Fruit fly (Drosophila melanogaster) whole organism, embryonic: ENCODE data around the gene MED28.
A peak's percentile ranks its signal among the peaks of the same experiment; 100 is the strongest.

Experiments used
- CG10366 ChIP-seq: fragments of 200-800 bp; sonication (Bioruptor generic); IDR thresholded peaks from 2 replicates; pipeline ENCODE4 v1.3.6; 2022; ENCODE audit warnings: missing biosample characterization, missing genetic modification characterization
- CG11247 ChIP-seq: fragments of 200-800 bp; sonication (Bioruptor generic); IDR thresholded peaks from 2 replicates; pipeline ENCODE4 v1.3.6; 2022; ENCODE audit warnings: missing biosample characterization, missing genetic modification characterization
- CG13624 ChIP-seq: fragments of 200-800 bp; sonication (Bioruptor generic); optimal IDR thresholded peaks from 2 replicates; lab custom pipeline; 2016; ENCODE audit warnings: missing biosample characterization, missing genetic modification characterization
- CG14441 ChIP-seq: fragments of 200-800 bp; sonication (Bioruptor generic); IDR thresholded peaks from 2 replicates; pipeline ENCODE4 v1.3.6; 2022; ENCODE audit warnings: missing biosample characterization, missing genetic modification characterization
- CG15514 ChIP-seq: fragments of 200-800 bp; sonication (Bioruptor generic); optimal IDR thresholded peaks from 3 replicates; lab custom pipeline; 2017; ENCODE audit warnings: missing biosample characterization, missing genetic modification characterization, mild to moderate bottlenecking, moderate library complexity, missing genetic modification reagents
- CG16813 ChIP-seq: fragments of 200-800 bp; sonication (Bioruptor generic); IDR thresholded peaks from 3 replicates; pipeline ENCODE4 v1.3.6; 2022; ENCODE audit warnings: missing biosample characterization, missing genetic modification characterization; ENCODE audit not compliant: partially characterized antibody
- CG17612 ChIP-seq: fragments of 200-800 bp; sonication (Bioruptor generic); IDR thresholded peaks from 2 replicates; pipeline ENCODE4 v1.3.6; 2022; ENCODE audit warnings: missing biosample characterization, missing genetic modification characterization
- CG31441 ChIP-seq: fragments of 200-800 bp; sonication (Bioruptor generic); IDR thresholded peaks from 2 replicates; pipeline ENCODE4 v1.3.6; 2022; ENCODE audit warnings: missing biosample characterization, missing genetic modification characterization
- CG33557 ChIP-seq: fragments of 200-800 bp; sonication (Bioruptor generic); optimal IDR thresholded peaks from 2 replicates; lab custom pipeline; 2019; ENCODE audit warnings: missing biosample characterization, mild to moderate bottlenecking, missing genetic modification characterization, moderate library complexity
- CG3847 ChIP-seq: fragments of 200-800 bp; sonication (Bioruptor generic); IDR thresholded peaks from 2 replicates; pipeline ENCODE4 v1.3.6; 2022; ENCODE audit warnings: missing biosample characterization, missing genetic modification characterization
- CG43689 ChIP-seq: fragments of 200-800 bp; sonication (Bioruptor generic); IDR thresholded peaks from 2 replicates; pipeline ENCODE4 v1.3.6; 2022; ENCODE audit warnings: missing biosample characterization, missing genetic modification characterization
- CG4404 ChIP-seq: fragments of 200-800 bp; sonication (Bioruptor generic); IDR thresholded peaks from 2 replicates; pipeline ENCODE4 v1.3.6; 2022; ENCODE audit warnings: missing biosample characterization, missing genetic modification characterization
- CG7372 ChIP-seq: fragments of 200-800 bp; sonication (Bioruptor generic); IDR thresholded peaks from 2 replicates; pipeline ENCODE4 v1.3.6; 2022; ENCODE audit warnings: missing biosample characterization, missing genetic modification characterization
- CG7963 ChIP-seq: fragments of 200-800 bp; sonication (Bioruptor generic); IDR thresholded peaks from 3 replicates; pipeline ENCODE4 v1.3.6; 2022; ENCODE audit warnings: missing biosample characterization, missing genetic modification characterization; ENCODE audit not compliant: partially characterized antibody
- CG8388 ChIP-seq: fragments of 200-800 bp; sonication (Bioruptor generic); optimal IDR thresholded peaks from 2 replicates; lab custom pipeline; 2019; ENCODE audit warnings: missing biosample characterization, mild to moderate bottlenecking, missing genetic modification characterization, moderate library complexity
- CG8765 ChIP-seq: fragments of 200-800 bp; sonication (Bioruptor generic); IDR thresholded peaks from 2 replicates; pipeline ENCODE4 v1.3.6; 2022; ENCODE audit warnings: missing biosample characterization, missing genetic modification characterization
- CHES-1-like ChIP-seq: fragments of 200-800 bp; sonication (Bioruptor generic); optimal IDR thresholded peaks from 2 replicates; lab custom pipeline; 2016; ENCODE audit warnings: missing biosample characterization, missing genetic modification characterization
- Chrac-16 ChIP-seq: fragments of 200-800 bp; sonication (Bioruptor generic); optimal IDR thresholded peaks from 3 replicates; lab custom pipeline; 2016; ENCODE audit warnings: missing biosample characterization, missing genetic modification characterization
- D19B ChIP-seq: fragments of 200-800 bp; sonication (Bioruptor generic); optimal IDR thresholded peaks from 2 replicates; lab custom pipeline; 2017; ENCODE audit warnings: missing biosample characterization, mild to moderate bottlenecking, missing genetic modification characterization
- Dek ChIP-seq: fragments of 200-800 bp; sonication (Bioruptor generic); optimal IDR thresholded peaks from 3 replicates; lab custom pipeline; 2019; ENCODE audit warnings: missing biosample characterization, mild to moderate bottlenecking, missing genetic modification characterization, moderate library complexity
- Elba2 ChIP-seq: fragments of 200-800 bp; sonication (Bioruptor generic); optimal IDR thresholded peaks from 3 replicates; lab custom pipeline; 2016; ENCODE audit warnings: missing biosample characterization, missing genetic modification characterization
- Hmx ChIP-seq: fragments of 200-800 bp; sonication (Bioruptor generic); optimal IDR thresholded peaks from 2 replicates; lab custom pipeline; 2016; ENCODE audit warnings: missing biosample characterization, missing genetic modification characterization
- NC2α ChIP-seq: fragments of 200-800 bp; sonication (Bioruptor generic); optimal IDR thresholded peaks from 2 replicates; lab custom pipeline; 2016; ENCODE audit warnings: missing biosample characterization, missing genetic modification characterization
- NFAT ChIP-seq: fragments of 200-800 bp; sonication (Bioruptor generic); IDR thresholded peaks from 2 replicates; pipeline ENCODE4 v1.3.6; 2022; ENCODE audit warnings: missing biosample characterization, missing genetic modification characterization
- NK7.1 ChIP-seq: fragments of 200-800 bp; sonication (Bioruptor generic); optimal IDR thresholded peaks from 3 replicates; lab custom pipeline; 2016; ENCODE audit warnings: missing biosample characterization, missing genetic modification characterization
- Nf-YC ChIP-seq: fragments of 200-800 bp; optimal IDR thresholded peaks from 3 replicates; lab custom pipeline; 2019; ENCODE audit warnings: missing biosample characterization, mild to moderate bottlenecking, missing genetic modification characterization, moderate library complexity
- Opbp ChIP-seq: fragments of 200-800 bp; sonication (Bioruptor generic); IDR thresholded peaks from 3 replicates; pipeline ENCODE4 v1.3.6; 2022; ENCODE audit warnings: missing biosample characterization, missing genetic modification characterization; ENCODE audit not compliant: partially characterized antibody
- Poxn ChIP-seq: fragments of 200-800 bp; sonication (Bioruptor generic); IDR thresholded peaks from 2 replicates; pipeline ENCODE4 v1.3.6; 2022; ENCODE audit warnings: missing biosample characterization, missing genetic modification characterization
- Ssrp ChIP-seq: fragments of 200-800 bp; sonication (Bioruptor generic); optimal IDR thresholded peaks from 2 replicates; lab custom pipeline; 2018; ENCODE audit warnings: missing biosample characterization, mild to moderate bottlenecking, missing genetic modification characterization, moderate library complexity
- abd-A ChIP-seq: fragments of 200-800 bp; sonication (Bioruptor generic); optimal IDR thresholded peaks from 3 replicates; lab custom pipeline; 2019; ENCODE audit warnings: missing biosample characterization, mild to moderate bottlenecking, missing genetic modification characterization, moderate library complexity
- ase ChIP-seq: fragments of 200-800 bp; sonication (Bioruptor generic); IDR thresholded peaks from 3 replicates; pipeline ENCODE4 v1.3.6; 2022; ENCODE audit warnings: missing biosample characterization, missing genetic modification characterization
- ato ChIP-seq: fragments of 200-800 bp; sonication (Bioruptor generic); IDR thresholded peaks from 2 replicates; pipeline ENCODE4 v1.3.6; 2022; ENCODE audit warnings: missing biosample characterization, missing genetic modification characterization; ENCODE audit not compliant: partially characterized antibody
- crc ChIP-seq: fragments of 200-800 bp; sonication (Bioruptor generic); optimal IDR thresholded peaks from 2 replicates; lab custom pipeline; 2016; ENCODE audit warnings: missing biosample characterization, missing genetic modification characterization
- dan ChIP-seq: fragments of 200-800 bp; sonication (Bioruptor generic); IDR thresholded peaks from 2 replicates; pipeline ENCODE4 v1.3.6; 2022; ENCODE audit warnings: missing biosample characterization, missing genetic modification characterization
- danr ChIP-seq: fragments of 200-800 bp; sonication (Bioruptor generic); IDR thresholded peaks from 2 replicates; pipeline ENCODE4 v1.3.6; 2022; ENCODE audit warnings: missing biosample characterization, missing genetic modification characterization
- gsb-n ChIP-seq: fragments of 200-800 bp; sonication (Bioruptor generic); optimal IDR thresholded peaks from 3 replicates; lab custom pipeline; 2018; ENCODE audit warnings: missing biosample characterization, mild to moderate bottlenecking, missing genetic modification characterization
- nerfin-2 ChIP-seq: fragments of 200-800 bp; sonication (Bioruptor generic); IDR thresholded peaks from 2 replicates; pipeline ENCODE4 v1.3.6; 2022; ENCODE audit warnings: missing biosample characterization, missing genetic modification characterization; ENCODE audit not compliant: partially characterized antibody
- nom ChIP-seq: fragments of 200-800 bp; sonication (Bioruptor generic); optimal IDR thresholded peaks from 2 replicates; lab custom pipeline; 2017; ENCODE audit warnings: missing biosample characterization, missing genetic modification characterization, mild to moderate bottlenecking, moderate library complexity, missing genetic modification reagents
- odd ChIP-seq: fragments of 200-800 bp; sonication (Bioruptor generic); optimal IDR thresholded peaks from 2 replicates; lab custom pipeline; 2017; ENCODE audit warnings: missing biosample characterization, mild to moderate bottlenecking, missing genetic modification characterization
- pfk ChIP-seq: fragments of 200-800 bp; sonication (Bioruptor generic); optimal IDR thresholded peaks from 2 replicates; lab custom pipeline; 2018; ENCODE audit warnings: missing biosample characterization, mild to moderate bottlenecking, missing genetic modification characterization, moderate library complexity
- pros ChIP-seq: fragments of 200-800 bp; sonication (Bioruptor generic); optimal IDR thresholded peaks from 3 replicates; lab custom pipeline; 2019; ENCODE audit warnings: missing biosample characterization, mild to moderate bottlenecking, missing genetic modification characterization, moderate library complexity
- scrt ChIP-seq: fragments of 200-800 bp; sonication (Bioruptor generic); optimal IDR thresholded peaks from 2 replicates; lab custom pipeline; 2018; ENCODE audit warnings: missing biosample characterization, mild to moderate bottlenecking, missing genetic modification characterization, moderate library complexity
- shn ChIP-seq: fragments of 200-800 bp; sonication (Bioruptor generic); optimal IDR thresholded peaks from 3 replicates; lab custom pipeline; 2016; ENCODE audit warnings: missing biosample characterization, missing genetic modification characterization
- ssp ChIP-seq: fragments of 200-800 bp; sonication (Bioruptor generic); IDR thresholded peaks from 2 replicates; pipeline ENCODE4 v1.3.6; 2022; ENCODE audit warnings: missing biosample characterization, missing genetic modification characterization
- tio ChIP-seq: fragments of 200-800 bp; sonication (Bioruptor generic); optimal IDR thresholded peaks from 2 replicates; lab custom pipeline; 2017; ENCODE audit warnings: missing biosample characterization, missing genetic modification characterization, inconsistent platforms
- tup ChIP-seq: fragments of 200-800 bp; sonication (Bioruptor generic); optimal IDR thresholded peaks from 2 replicates; lab custom pipeline; 2016; ENCODE audit warnings: missing biosample characterization, mild to moderate bottlenecking, missing genetic modification characterization, moderate library complexity
- unc-4 ChIP-seq: fragments of 200-800 bp; sonication (Bioruptor generic); IDR thresholded peaks from 2 replicates; pipeline ENCODE4 v1.3.6; 2022; ENCODE audit warnings: missing biosample characterization, missing genetic modification characterization; ENCODE audit not compliant: partially characterized antibody
- yki ChIP-seq: fragments of >200 bp; optimal IDR thresholded peaks from 3 replicates; lab custom pipeline; 2018
- zen2 ChIP-seq: fragments of 200-800 bp; sonication (Bioruptor generic); IDR thresholded peaks from 3 replicates; pipeline ENCODE4 v1.3.6; 2022; ENCODE audit warnings: missing biosample characterization, missing genetic modification characterization; ENCODE audit not compliant: partially characterized antibody

MED28 gene

DNA sequence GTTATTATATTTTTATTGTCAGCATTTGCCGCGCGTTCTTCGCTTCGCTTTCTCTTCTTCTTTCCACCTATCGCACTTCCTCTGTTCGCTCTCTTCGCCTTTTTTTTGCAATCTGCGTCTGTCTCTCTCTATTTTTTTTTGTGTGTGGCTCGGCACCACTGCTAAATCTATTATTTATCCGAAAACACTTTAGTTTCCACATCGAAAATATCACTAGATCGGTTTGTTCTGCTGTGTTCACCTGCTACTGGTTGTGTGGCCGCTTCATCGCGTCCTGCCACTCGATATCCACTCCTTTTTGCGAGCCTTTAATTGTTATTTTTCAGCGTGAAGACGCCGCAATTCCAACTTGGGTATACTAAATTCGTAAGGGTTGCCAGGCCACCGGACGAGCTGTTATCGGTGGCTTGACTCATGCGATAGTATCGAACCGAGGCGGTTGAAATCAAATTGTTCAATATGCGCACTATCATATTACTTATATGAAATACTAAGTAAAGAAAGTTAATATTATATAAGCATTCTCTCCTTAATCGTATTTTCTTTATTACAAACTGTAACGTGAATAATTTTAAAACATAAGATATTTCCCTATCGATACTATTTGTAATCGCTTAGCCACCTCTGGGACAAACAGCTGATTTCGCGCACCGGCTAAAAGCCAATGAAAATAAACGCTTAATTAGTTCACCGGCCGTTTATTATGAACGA is 5.8 kb downstream of the MED28 start, which contains the start of the genes XNP, CG42488 and CG5116 (continued):
- TF ChIP-seq Hmx (no peak), shn (GFP tag; lab: Kevin White, UChicago) (peak; percentile 17), CG43689 (GFP tag; lab: Robert Waterston, UW) (no peak), CG13624 (GFP tag; lab: Kevin White, UChicago) (peak; percentile 26), CHES-1-like (GFP tag; lab: Kevin White, UChicago) (peak; percentile 65), D19B (GFP tag; lab: Kevin White, UChicago) (no peak), CG33557 (GFP tag; lab: Kevin White, UChicago) (peak; percentile 55), CG3847 (GFP tag; lab: Robert Waterston, UW) (peak; percentile 83), Nf-YC (tag; lab: Kevin White, UChicago) (peak; percentile 88), NK7.1 (no peak), zen2 (peak; percentile 96), CG10366 (GFP tag; lab: Robert Waterston, UW) (peak; percentile 27; the same call in 1 of the 2 replicates), CG7963 (GFP tag; lab: Robert Waterston, UW) (peak; percentile 95), CG11247 (GFP tag; lab: Robert Waterston, UW) (peak; percentile 37; the same call in 1 of the 2 replicates), scrt (peak; percentile 43), CG8388 (peak; percentile 19), CG14441 (GFP tag; lab: Robert Waterston, UW) (0 out of 2 replicates have a peak, but pooled peaks have one; percentile 24), pfk (GFP tag; lab: Kevin White, UChicago) (no peak), nerfin-2 (GFP tag; lab: Robert Waterston, UW) (peak; percentile 98), crc (GFP tag; lab: Kevin White, UChicago) (no peak), yki (lab: Kevin White, UChicago) (no peak), Opbp (peak; percentile 97), CG8765 (GFP tag; lab: Robert Waterston, UW) (no peak; the same call in 1 of the 2 replicates), ase (no peak), gsb-n (tag; lab: Kevin White, UChicago) (peak; percentile 44), NC2α (no peak), CG4404 (GFP tag; lab: Robert Waterston, UW) (no peak; the same call in 1 of the 2 replicates), tio (GFP tag; lab: Kevin White, UChicago) (no peak), danr (GFP tag; lab: Robert Waterston, UW) (no peak), Ssrp (peak; percentile 15), Chrac-16 (peak; percentile 37), unc-4 (GFP tag; lab: Robert Waterston, UW) (peak; percentile 99), CG31441 (GFP tag; lab: Robert Waterston, UW) (no peak), NFAT (peak; percentile 74), Dek (tag; lab: Kevin White, UChicago) (peak; percentile 32), pros (GFP tag; lab: Kevin White, UChicago) (no peak), ato (GFP tag; lab: Robert Waterston, UW) (peak; percentile 92), abd-A (no peak), ssp (GFP tag; lab: Robert Waterston, UW) (0 out of 2 replicates have a peak, but pooled peaks have one; percentile 46), tup (GFP tag; lab: Kevin White, UChicago) (peak; percentile 19), odd (GFP tag; lab: Kevin White, UChicago) (no peak), Elba2 (peak; percentile 1), Poxn (no peak), CG15514 (GFP tag; lab: Kevin White, UChicago) (peak; percentile 75), CG17612 (GFP tag; lab: Robert Waterston, UW) (no peak), CG7372 (GFP tag; lab: Robert Waterston, UW) (peak; percentile 43), CG16813 (GFP tag; lab: Robert Waterston, UW) (peak; percentile 99), dan (GFP tag; lab: Robert Waterston, UW) (no peak), nom (GFP tag; lab: Kevin White, UChicago) (peak; percentile 94)
